Worm (Caenorhabditis elegans) whole organism, L2 larva: Measurements from ENCODE around the gene lmd-4.

Source experiments
- F13H6.1 ChIP-seq: sonication (generic microtip); optimal IDR thresholded peaks from 2 replicates; lab custom pipeline; 2016; ENCODE audit warnings: missing genetic modification characterization, missing compliant biosample characterization
- R02D3.7 ChIP-seq: fragments of 150-350 bp; optimal IDR thresholded peaks from 2 replicates; lab custom pipeline; 2014; ENCODE audit warnings: missing biosample characterization, missing genetic modification characterization
- Y55F3AM.14 ChIP-seq: fragments of 200-800 bp; sonication (Bioruptor generic); optimal IDR thresholded peaks from 2 replicates; lab custom pipeline; 2018; ENCODE audit warnings: mild to moderate bottlenecking, missing genetic modification characterization, missing compliant biosample characterization
- alr-1 ChIP-seq: fragments of 150-350 bp; optimal IDR thresholded peaks from 2 replicates; lab custom pipeline; 2014; ENCODE audit warnings: missing biosample characterization, missing genetic modification characterization
- aly-2 ChIP-seq: fragments of 150-350 bp; optimal IDR thresholded peaks from 2 replicates; lab custom pipeline; 2014; ENCODE audit warnings: missing biosample characterization, missing genetic modification characterization
- ama-1 ChIP-seq: fragments of 150-350 bp; optimal IDR thresholded peaks from 2 replicates; lab custom pipeline; 2018; ENCODE audit warnings: inconsistent platforms
- blmp-1 ChIP-seq: sonication (generic microtip); optimal IDR thresholded peaks from 2 replicates; lab custom pipeline; 2017; ENCODE audit warnings: missing genetic modification characterization, mild to moderate bottlenecking, missing compliant biosample characterization, antibody characterized with exemption, moderate library complexity; ENCODE audit not compliant: insufficient read depth
- ceh-16 ChIP-seq: fragments of 150-350 bp; optimal IDR thresholded peaks from 2 replicates; lab custom pipeline; 2014; ENCODE audit warnings: missing biosample characterization, missing genetic modification characterization
- ceh-82 ChIP-seq: fragments of 150-350 bp; optimal IDR thresholded peaks from 2 replicates; lab custom pipeline; 2014; ENCODE audit warnings: missing biosample characterization, missing genetic modification characterization
- crh-2 ChIP-seq: sonication (generic microtip); optimal IDR thresholded peaks from 2 replicates; lab custom pipeline; 2017; ENCODE audit warnings: missing biosample characterization, missing genetic modification characterization
- dmd-4 ChIP-seq: sonication (generic microtip); optimal IDR thresholded peaks from 2 replicates; lab custom pipeline; 2017; ENCODE audit warnings: missing biosample characterization, missing genetic modification characterization
- egl-27 ChIP-seq: sonication (generic microtip); optimal IDR thresholded peaks from 3 replicates; lab custom pipeline; 2017; ENCODE audit warnings: missing biosample characterization, missing genetic modification reagents, missing genetic modification characterization
- elt-3 ChIP-seq: sonication (generic microtip); optimal IDR thresholded peaks from 2 replicates; lab custom pipeline; 2017; ENCODE audit warnings: missing biosample characterization, missing genetic modification characterization
- fos-1 ChIP-seq: fragments of 150-350 bp; optimal IDR thresholded peaks from 2 replicates; lab custom pipeline; 2014; ENCODE audit warnings: missing biosample characterization, missing genetic modification characterization
- gmeb-1 ChIP-seq: fragments of 150-350 bp; optimal IDR thresholded peaks from 2 replicates; lab custom pipeline; 2014; ENCODE audit warnings: missing biosample characterization, missing genetic modification characterization
- lin-13 ChIP-seq: fragments of 150-350 bp; optimal IDR thresholded peaks from 2 replicates; lab custom pipeline; 2014; ENCODE audit warnings: missing biosample characterization, missing genetic modification reagents, missing genetic modification characterization
- lsy-2 ChIP-seq, 2 experiments: fragments of 150-350 bp in 1 of 2; sonication (generic microtip) in 1 of 2; optimal IDR thresholded peaks; 2 replicates each; lab custom pipeline; 2014 to 2017; ENCODE audit warnings: missing biosample characterization in 2 of 2, missing genetic modification characterization in 2 of 2
- mab-5 ChIP-seq: fragments of 150-350 bp; optimal IDR thresholded peaks from 2 replicates; lab custom pipeline; 2014; ENCODE audit warnings: missing biosample characterization, missing genetic modification characterization
- mbf-1 ChIP-seq: sonication (generic microtip); optimal IDR thresholded peaks from 2 replicates; lab custom pipeline; 2017; ENCODE audit warnings: missing biosample characterization, missing genetic modification characterization
- nhr-10 ChIP-seq: sonication (generic microtip); optimal IDR thresholded peaks from 2 replicates; lab custom pipeline; 2017; ENCODE audit warnings: missing biosample characterization, missing genetic modification characterization
- nhr-11 ChIP-seq: fragments of 150-350 bp; optimal IDR thresholded peaks from 2 replicates; lab custom pipeline; 2014; ENCODE audit warnings: missing biosample characterization, missing genetic modification characterization
- nhr-12 ChIP-seq: fragments of 150-350 bp; optimal IDR thresholded peaks from 2 replicates; lab custom pipeline; 2014; ENCODE audit warnings: missing biosample characterization, missing genetic modification characterization
- nhr-129 ChIP-seq: fragments of 150-350 bp; optimal IDR thresholded peaks from 2 replicates; lab custom pipeline; 2014; ENCODE audit warnings: missing biosample characterization, missing genetic modification characterization
- nhr-23 ChIP-seq: fragments of 150-350 bp; optimal IDR thresholded peaks from 2 replicates; lab custom pipeline; 2014; ENCODE audit warnings: missing biosample characterization, missing genetic modification reagents, missing genetic modification characterization
- nhr-237 ChIP-seq: fragments of 150-350 bp; optimal IDR thresholded peaks from 2 replicates; lab custom pipeline; 2014; ENCODE audit warnings: missing biosample characterization, missing genetic modification characterization
- nhr-25 ChIP-seq: fragments of 150-350 bp; sonication (generic microtip); optimal IDR thresholded peaks from 3 replicates; lab custom pipeline; 2014; ENCODE audit warnings: missing biosample characterization, missing genetic modification characterization
- nhr-6 ChIP-seq: fragments of 150-350 bp; optimal IDR thresholded peaks from 2 replicates; lab custom pipeline; 2014; ENCODE audit warnings: missing biosample characterization, missing genetic modification characterization
- peb-1 ChIP-seq: fragments of 150-350 bp; optimal IDR thresholded peaks from 2 replicates; lab custom pipeline; 2014; ENCODE audit warnings: missing biosample characterization, missing genetic modification characterization
- sem-4 ChIP-seq: fragments of 150-350 bp; optimal IDR thresholded peaks from 2 replicates; lab custom pipeline; 2014; ENCODE audit warnings: missing biosample characterization, missing genetic modification reagents, missing genetic modification characterization
- skn-1 ChIP-seq: sonication (generic microtip); optimal IDR thresholded peaks from 2 replicates; lab custom pipeline; 2017; ENCODE audit warnings: missing biosample characterization, missing genetic modification characterization
- unc-39 ChIP-seq: fragments of 150-350 bp; optimal IDR thresholded peaks from 2 replicates; lab custom pipeline; 2014; ENCODE audit warnings: missing biosample characterization, missing genetic modification characterization
- zag-1 ChIP-seq: fragments of 150-350 bp; optimal IDR thresholded peaks from 2 replicates; lab custom pipeline; 2014; ENCODE audit warnings: missing biosample characterization, missing genetic modification characterization
- ztf-1 ChIP-seq: fragments of 200-800 bp; sonication (Bioruptor generic); conservative IDR thresholded peaks from 2 replicates; pipeline ENCODE4 v1.3.6; 2022; ENCODE audit warnings: missing genetic modification characterization, missing compliant biosample characterization
- ztf-4 ChIP-seq: fragments of 150-350 bp; optimal IDR thresholded peaks from 2 replicates; lab custom pipeline; 2014; ENCODE audit warnings: missing biosample characterization, missing genetic modification characterization

The lmd-4 gene

DNA sequence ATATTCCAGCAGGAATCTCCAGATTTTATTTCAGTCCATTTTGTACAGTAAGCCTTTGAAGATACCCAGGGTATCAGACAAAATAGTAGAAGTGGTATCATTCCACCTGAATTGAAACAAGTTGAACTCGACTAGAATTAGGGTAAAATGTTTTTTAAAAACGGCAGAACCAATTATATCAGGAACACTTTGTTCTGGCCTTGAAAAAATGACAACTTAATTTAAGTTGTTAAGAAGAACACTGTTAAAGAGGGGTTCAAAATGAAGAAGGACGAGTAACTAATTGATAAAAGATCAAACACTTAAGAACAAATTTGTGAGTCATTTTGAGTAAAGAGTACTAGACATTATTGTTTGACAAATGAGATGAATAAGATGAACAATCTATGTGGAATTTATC lies at the start of gene lmd-4:
lmd-4 (minus strand) TSS at position 101 of the 400 bp plus-strand sequence.
- TF ChIP-seq ama-1 (lab: Kevin White, UChicago), result no peak
- TF ChIP-seq nhr-6 (tag; lab: Kevin White, UChicago), result no peak
- TF ChIP-seq egl-27, result no peak
- TF ChIP-seq ceh-82 (tag; lab: Kevin White, UChicago), result no peak
- no peak for TF ChIP-seq blmp-1 (tag; lab: Kevin White, UChicago)
- TF ChIP-seq alr-1, result no peak
- no peak for TF ChIP-seq nhr-25 (tag; lab: Kevin White, UChicago)
- no peak for TF ChIP-seq mab-5 (tag; lab: Kevin White, UChicago)
- no peak for TF ChIP-seq R02D3.7
- no peak for TF ChIP-seq ztf-1 (GFP tag; lab: Robert Waterston, UW)
- no peak for TF ChIP-seq nhr-129 (tag; lab: Kevin White, UChicago)
- TF ChIP-seq dmd-4 (tag; lab: Kevin White, UChicago), result no peak
- no peak for TF ChIP-seq skn-1 (tag; lab: Kevin White, UChicago)
- no peak for TF ChIP-seq zag-1
- TF ChIP-seq nhr-237 (tag; lab: Kevin White, UChicago), result no peak
- TF ChIP-seq aly-2 (tag; lab: Kevin White, UChicago), result no peak
- no peak for TF ChIP-seq nhr-23 (tag; lab: Kevin White, UChicago)
- TF ChIP-seq nhr-11 (tag; lab: Kevin White, UChicago), result no peak
- TF ChIP-seq nhr-10 (tag; lab: Kevin White, UChicago), result no peak
- TF ChIP-seq lin-13 (GFP tag; lab: Kevin White, UChicago), result no peak

ce11 chrV:7369578-7369977 lies 48.8 kb upstream of the lmd-4 start, which contains the start of gene srj-14:
srj-14 (plus strand) TSS chrV:7369708.
- TF ChIP-seq Y55F3AM.14 (GFP tag; lab: Kevin White, UChicago), result no peak
- no peak for TF ChIP-seq nhr-237 (tag; lab: Kevin White, UChicago)
- no peak for TF ChIP-seq ceh-16 (tag; lab: Kevin White, UChicago)
- TF ChIP-seq nhr-10 (tag; lab: Kevin White, UChicago), result no peak
- no peak for TF ChIP-seq blmp-1 (tag; lab: Kevin White, UChicago)
- TF ChIP-seq lsy-2 (tag; optimal IDR thresholded peaks at IDR 0.05; lab: Kevin White, UChicago), result no peak
- no peak for TF ChIP-seq alr-1
- no peak for TF ChIP-seq nhr-6 (tag; lab: Kevin White, UChicago)
- TF ChIP-seq ztf-4, result no peak

DNA sequence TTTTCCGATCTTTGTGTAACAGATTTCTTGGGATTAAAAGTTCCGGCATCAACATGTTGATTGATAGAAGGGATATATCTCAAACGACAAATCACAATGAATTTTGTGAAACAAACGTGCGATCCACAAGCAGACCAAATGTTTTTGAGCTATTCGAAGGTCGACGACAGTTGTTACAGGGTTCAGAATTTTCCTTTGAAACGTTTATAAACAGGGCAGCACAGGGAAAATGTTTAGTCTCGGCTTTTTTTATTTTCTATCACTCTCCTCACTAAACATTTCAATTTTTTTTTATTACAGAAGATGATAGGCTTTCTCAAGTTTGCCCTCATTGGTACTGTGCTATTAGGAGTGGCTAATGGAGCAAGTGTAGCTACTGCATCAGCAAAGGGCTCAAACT lies 44.1 kb upstream of the lmd-4 start, which contains the start of gene exc-13:
exc-13 (plus strand) TSS at position 301 of the 400 bp plus-strand sequence.
- no peak for TF ChIP-seq nhr-23 (tag; lab: Kevin White, UChicago)

ce11 chrV:7364059-7364458 lies 43.2 kb upstream of the lmd-4 start, which contains the start of gene cyp-35A2:
cyp-35A2 (minus strand) TSS chrV:7364182.
- TF ChIP-seq gmeb-1 (peak; percentile 27), nhr-25 (tag; lab: Kevin White, UChicago) (no peak), nhr-6 (tag; lab: Kevin White, UChicago) (no peak), elt-3 (tag; lab: Kevin White, UChicago) (no peak), ama-1 (lab: Kevin White, UChicago) (no peak), F13H6.1 (tag; lab: Kevin White, UChicago) (no peak), lsy-2 (tag; optimal IDR thresholded peaks at IDR 0.05; lab: Kevin White, UChicago) (no peak), nhr-129 (tag; lab: Kevin White, UChicago) (no peak), nhr-10 (tag; lab: Kevin White, UChicago) (no peak), sem-4 (tag; lab: Kevin White, UChicago) (no peak), fos-1 (tag; lab: Kevin White, UChicago) (peak; percentile 67), peb-1 (tag; lab: Kevin White, UChicago) (no peak), dmd-4 (tag; lab: Kevin White, UChicago) (no peak), crh-2 (tag; lab: Kevin White, UChicago) (no peak)

DNA sequence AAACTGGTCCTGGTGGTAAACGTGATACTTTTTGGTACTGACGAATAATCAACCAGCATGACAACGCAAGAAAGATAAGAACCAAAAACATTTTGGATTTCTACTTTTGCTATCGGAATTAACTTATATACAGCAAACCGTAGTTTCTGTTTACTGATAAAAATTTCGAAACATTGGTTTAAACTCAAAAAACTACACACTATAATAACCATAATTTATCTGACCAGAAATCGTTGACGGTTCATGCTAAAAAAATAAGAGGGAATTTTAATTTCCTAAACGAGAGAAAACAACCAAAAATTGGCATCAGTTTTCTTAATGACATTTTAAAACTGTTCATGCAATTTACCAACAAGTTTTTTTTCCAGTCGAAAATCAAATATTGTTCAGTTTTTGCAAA lies 40.9 kb upstream of the lmd-4 start, which contains the start of gene cyp-35A1:
cyp-35A1 (minus strand) TSS at position 101 of the 400 bp plus-strand sequence.
- TF ChIP-seq nhr-25 (tag; lab: Kevin White, UChicago) (no peak), nhr-12 (tag; lab: Kevin White, UChicago) (no peak), nhr-237 (tag; lab: Kevin White, UChicago) (no peak), crh-2 (tag; lab: Kevin White, UChicago) (no peak), unc-39 (no peak), ceh-82 (tag; lab: Kevin White, UChicago) (no peak), zag-1 (no peak), nhr-23 (tag; lab: Kevin White, UChicago) (no peak), F13H6.1 (tag; lab: Kevin White, UChicago) (no peak), ama-1 (lab: Kevin White, UChicago) (no peak), mbf-1 (tag; lab: Kevin White, UChicago) (no peak), lin-13 (GFP tag; lab: Kevin White, UChicago) (no peak)
